Worm (Caenorhabditis elegans) whole organism, young adult: ENCODE results near the gene C41H7.2.

Source experiments
- B0019.2 ChIP-seq: fragments of 200-800 bp; sonication (Bioruptor generic); conservative IDR thresholded peaks from 2 replicates; pipeline ENCODE4 v1.3.6; 2022; ENCODE audit warnings: missing genetic modification reagents, missing genetic modification characterization, missing compliant biosample characterization
- B0261.1 ChIP-seq: sonication (generic microtip); optimal IDR thresholded peaks from 2 replicates; lab custom pipeline; 2016; ENCODE audit warnings: mild to moderate bottlenecking, missing genetic modification characterization, moderate library complexity, missing compliant biosample characterization
- C17E4.6 ChIP-seq: fragments of 200-800 bp; sonication (Bioruptor generic); IDR thresholded peaks from 2 replicates; pipeline ENCODE4 v1.3.6; 2022; ENCODE audit warnings: missing genetic modification reagents, missing genetic modification characterization, missing compliant biosample characterization
- attf-3 ChIP-seq: fragments of 200-800 bp; sonication (Bioruptor generic); conservative IDR thresholded peaks from 2 replicates; pipeline ENCODE4 v1.3.6; 2022; ENCODE audit warnings: missing genetic modification reagents, missing genetic modification characterization, missing compliant biosample characterization
- lin-40 ChIP-seq: sonication (generic microtip); optimal IDR thresholded peaks from 2 replicates; lab custom pipeline; 2016; ENCODE audit warnings: missing genetic modification characterization, mild to moderate bottlenecking, missing compliant biosample characterization, missing genotype, missing genetic modification reagents
- nfya-2 ChIP-seq: fragments of 200-800 bp; sonication (Bioruptor generic); IDR thresholded peaks from 2 replicates; pipeline ENCODE4 v1.3.6; 2022; ENCODE audit warnings: missing genetic modification reagents, missing genetic modification characterization, missing compliant biosample characterization
- pbrm-1 ChIP-seq: fragments of 200-800 bp; sonication (Bioruptor generic); IDR thresholded peaks from 2 replicates; pipeline ENCODE4 v1.3.6; 2022; ENCODE audit warnings: missing genetic modification reagents, missing genetic modification characterization, missing compliant biosample characterization
- pha-4 ChIP-seq: fragments of 150-350 bp; sonication (generic microtip); optimal IDR thresholded peaks from 2 replicates; lab custom pipeline; 2014; ENCODE audit warnings: missing biosample characterization, missing genetic modification reagents, missing genetic modification characterization

- TF ChIP-seq pbrm-1 (no peak), pha-4 (tag; lab: Kevin White, UChicago) (no peak), C17E4.6 (GFP tag; lab: Robert Waterston, UW) (no peak), B0261.1 (tag; lab: Kevin White, UChicago) (no peak), B0019.2 (GFP tag; lab: Robert Waterston, UW) (no peak), attf-3 (GFP tag; lab: Robert Waterston, UW) (no peak), nfya-2 (GFP tag; lab: Robert Waterston, UW) (no peak), lin-40 (tag; lab: Kevin White, UChicago) (no peak)
Measured at ce11 chrII:3064631-3065030, 50.0 kb downstream of the C41H7.2 start.
